Worm (Caenorhabditis elegans): Measurements from ENCODE around the gene F20D12.12.

Gene F20D12.12

ce11 chrIV:7961889-7962342, 14.7 kb downstream of the F20D12.12 start:
- no peak for TF ChIP-seq ZK546.5 (tag; optimal IDR thresholded peaks at IDR 0.05)
- no peak for TF ChIP-seq madf-9 (GFP tag; conservative IDR thresholded peaks at IDR 0.05)
- TF ChIP-seq saeg-2 (GFP tag; IDR thresholded peaks at IDR 0.05) = no peak
- peak; percentile 27 for TF ChIP-seq lin-13 (GFP tag; optimal IDR thresholded peaks at IDR 0.05)
- TF ChIP-seq snpc-4 (tag; optimal IDR thresholded peaks at IDR 0.05) = no peak
- no peak for TF ChIP-seq madf-5 (GFP tag; IDR thresholded peaks at IDR 0.05)
- no peak for TF ChIP-seq tag-97 (GFP tag; IDR thresholded peaks at IDR 0.05)
- no peak for TF ChIP-seq daf-12 (tag; optimal IDR thresholded peaks at IDR 0.05)
- TF ChIP-seq nhr-41 (GFP tag; IDR thresholded peaks at IDR 0.05) = no peak
- no peak for TF ChIP-seq mdt-29 (GFP tag; IDR thresholded peaks at IDR 0.05)
- TF ChIP-seq snpc-1.2 (GFP tag; IDR thresholded peaks at IDR 0.05) = peak; percentile 75; the same call in 1 of the 2 replicates
- no peak for TF ChIP-seq egl-43 (GFP tag; IDR thresholded peaks at IDR 0.05)
- TF ChIP-seq lin-1 (GFP tag; IDR thresholded peaks at IDR 0.05) = no peak
- no peak for TF ChIP-seq nhr-237 (tag; optimal IDR thresholded peaks at IDR 0.05)
- no peak for TF ChIP-seq R02D3.7 (tag; optimal IDR thresholded peaks at IDR 0.05)
- TF ChIP-seq nhr-10 (tag; optimal IDR thresholded peaks at IDR 0.05) = no peak
- no peak for TF ChIP-seq T20F7.1 (GFP tag; optimal IDR thresholded peaks at IDR 0.05)
- TF ChIP-seq cey-2 (tag; optimal IDR thresholded peaks at IDR 0.05; ENCODE audit: borderline replicate concordance, insufficient read depth) = no peak
- no peak for TF ChIP-seq hif-1 (tag; optimal IDR thresholded peaks at IDR 0.05)
- no peak for TF ChIP-seq ces-1 (GFP tag; optimal IDR thresholded peaks at IDR 0.05)
- TF ChIP-seq vab-7 (GFP tag; IDR thresholded peaks at IDR 0.05) = no peak
- 0 out of 2 replicates have a peak, but pooled peaks have one; percentile 48 for TF ChIP-seq Y48G9A.11 (GFP tag; IDR thresholded peaks at IDR 0.05)
- no peak for TF ChIP-seq mdl-1 (tag; optimal IDR thresholded peaks at IDR 0.05)
- peak; percentile 75 for TF ChIP-seq lin-38 (GFP tag; IDR thresholded peaks at IDR 0.05)
- TF ChIP-seq ceh-82 (tag; optimal IDR thresholded peaks at IDR 0.05) = no peak
- no peak for TF ChIP-seq zip-2 (tag; optimal IDR thresholded peaks at IDR 0.05)
- TF ChIP-seq duxl-1 (tag; optimal IDR thresholded peaks at IDR 0.05; ENCODE audit: poor library complexity) = peak; percentile 60
- no peak for TF ChIP-seq jun-1 (tag; optimal IDR thresholded peaks at IDR 0.05)
- TF ChIP-seq pha-4 (GFP tag; IDR thresholded peaks at IDR 0.05) = peak; percentile 67; the same call in 1 of the 2 replicates
- no peak for TF ChIP-seq pha-4 (tag; optimal IDR thresholded peaks at IDR 0.05)
- no peak for TF ChIP-seq lir-3 (tag; optimal IDR thresholded peaks at IDR 0.05)
- TF ChIP-seq nhr-76 (tag; optimal IDR thresholded peaks at IDR 0.05) = no peak
- no peak for TF ChIP-seq skn-1 (tag; optimal IDR thresholded peaks at IDR 0.05)
- TF ChIP-seq mxl-2 (GFP tag; conservative IDR thresholded peaks at IDR 0.05) = no peak
- no peak for TF ChIP-seq ceh-28 (tag; optimal IDR thresholded peaks at IDR 0.05)
- TF ChIP-seq set-16 (GFP tag; IDR thresholded peaks at IDR 0.05) = no peak
- peak; percentile 49 for TF ChIP-seq ama-1 (optimal IDR thresholded peaks at IDR 0.05)
- no peak for TF ChIP-seq daf-19 (GFP tag; conservative IDR thresholded peaks at IDR 0.05)
- TF ChIP-seq F37D6.2 (tag; optimal IDR thresholded peaks at IDR 0.05) = no peak
- TF ChIP-seq unc-130 (GFP tag; optimal IDR thresholded peaks at IDR 0.05) = peak; percentile 73
- no peak for TF ChIP-seq lin-15B (tag; optimal IDR thresholded peaks at IDR 0.05)
- TF ChIP-seq zfp-2 (tag; optimal IDR thresholded peaks at IDR 0.05) = no peak
- TF ChIP-seq fos-1 (tag; optimal IDR thresholded peaks at IDR 0.05) = no peak
- no peak for TF ChIP-seq mep-1 (tag; optimal IDR thresholded peaks at IDR 0.05)
- TF ChIP-seq F44E2.7 (GFP tag; IDR thresholded peaks at IDR 0.05) = no peak
- no peak for TF ChIP-seq ztf-7 (tag; optimal IDR thresholded peaks at IDR 0.05)
- no peak for TF ChIP-seq nhr-28 (tag; optimal IDR thresholded peaks at IDR 0.05)
- no peak for TF ChIP-seq aly-2 (tag; optimal IDR thresholded peaks at IDR 0.05)
- no peak for TF ChIP-seq ceh-44 (GFP tag; IDR thresholded peaks at IDR 0.05)
- TF ChIP-seq php-3 (GFP tag; IDR thresholded peaks at IDR 0.05) = no peak
- no peak for TF ChIP-seq daf-8 (GFP tag; IDR thresholded peaks at IDR 0.05)
- TF ChIP-seq Y105C5A.15 (GFP tag; IDR thresholded peaks at IDR 0.05) = 0 out of 2 replicates have a peak, but pooled peaks have one; percentile 64
- no peak for TF ChIP-seq mes-2 (tag; optimal IDR thresholded peaks at IDR 0.05; ENCODE audit: poor library complexity, severe bottlenecking)

Data from whole organism, L4 larva.